Fruit fly (Drosophila melanogaster): ENCODE results near the gene CG4213.

CG4213 gene

dm6 chr2L:422573-422972 lies 20.6 kb upstream of the CG4213 start, which contains the start of gene BBS8:
Gene BBS8, plus strand, starts transcription at chr2L:422873.
- TF ChIP-seq CG1620 (GFP tag; optimal IDR thresholded peaks at IDR 0.05) = no peak
- TF ChIP-seq CG12768 (GFP tag; optimal IDR thresholded peaks at IDR 0.05) = no peak
- no peak for TF ChIP-seq CG7045 (GFP tag; optimal IDR thresholded peaks at IDR 0.05)
- no peak for TF ChIP-seq CG14711 (tag; optimal IDR thresholded peaks at IDR 0.05)
- no peak for TF ChIP-seq cnc (optimal IDR thresholded peaks at IDR 0.05)
- no peak for TF ChIP-seq bab1 (GFP tag; optimal IDR thresholded peaks at IDR 0.05)
- no peak for TF ChIP-seq Mnt (GFP tag; optimal IDR thresholded peaks at IDR 0.05)
- TF ChIP-seq CG5204 (GFP tag; optimal IDR thresholded peaks at IDR 0.05) = no peak
- TF ChIP-seq Crg-1 (GFP tag; optimal IDR thresholded peaks at IDR 0.05) = no peak
- no peak for TF ChIP-seq Clk (GFP tag; optimal IDR thresholded peaks at IDR 0.05)
- TF ChIP-seq Hr96 (GFP tag; optimal IDR thresholded peaks at IDR 0.05) = no peak
- no peak for TF ChIP-seq kay (GFP tag; ENCODE audit: borderline replicate concordance)

dm6 chr2L:421119-421821 lies 19.3 kb upstream of the CG4213 start, which contains the start of the genes CG11885 and CG13692:
Gene CG11885, minus strand, starts transcription at chr2L:421450.
Gene CG13692, plus strand, starts transcription at chr2L:421771.
- TF ChIP-seq bab1 (GFP tag; optimal IDR thresholded peaks at IDR 0.05) = peak; percentile 73
- TF ChIP-seq Hr96 (GFP tag; optimal IDR thresholded peaks at IDR 0.05) = no peak
- TF ChIP-seq cnc (optimal IDR thresholded peaks at IDR 0.05) = peak; percentile 88 to 93
- peak; percentile 1 for TF ChIP-seq CG14711 (tag; optimal IDR thresholded peaks at IDR 0.05)
- peak; percentile 81 for TF ChIP-seq Mnt (GFP tag; optimal IDR thresholded peaks at IDR 0.05)
- peak; percentile 41 for TF ChIP-seq pad (GFP tag; optimal IDR thresholded peaks at IDR 0.05)
- TF ChIP-seq CG7101 (tag; optimal IDR thresholded peaks at IDR 0.05) = peak; percentile 63
- no peak for TF ChIP-seq ovo (GFP tag; optimal IDR thresholded peaks at IDR 0.05)
- no peak for TF ChIP-seq CG33017 (tag; optimal IDR thresholded peaks at IDR 0.05)
- peak; percentile 77 for TF ChIP-seq tj (GFP tag; optimal IDR thresholded peaks at IDR 0.05)
- TF ChIP-seq CG12768 (GFP tag; optimal IDR thresholded peaks at IDR 0.05) = peak; percentile 21
- TF ChIP-seq cic (GFP tag; optimal IDR thresholded peaks at IDR 0.05) = peak; percentile 39
- TF ChIP-seq CG5204 (GFP tag; optimal IDR thresholded peaks at IDR 0.05) = no peak

- peak; percentile 26 for TF ChIP-seq Clk (GFP tag; optimal IDR thresholded peaks at IDR 0.05)
- TF ChIP-seq bab1 (GFP tag; optimal IDR thresholded peaks at IDR 0.05) = peak; percentile 87
- TF ChIP-seq CG7101 (tag; optimal IDR thresholded peaks at IDR 0.05) = peak; percentile 86
- no peak for TF ChIP-seq CG5204 (GFP tag; optimal IDR thresholded peaks at IDR 0.05)
- peak; percentile 67 for TF ChIP-seq pad (GFP tag; optimal IDR thresholded peaks at IDR 0.05)
- peak; percentile 68 for TF ChIP-seq cic (GFP tag; optimal IDR thresholded peaks at IDR 0.05)
- peak; percentile 67 for TF ChIP-seq CG14711 (tag; optimal IDR thresholded peaks at IDR 0.05)
- TF ChIP-seq CG11617 (GFP tag; optimal IDR thresholded peaks at IDR 0.05) = peak; percentile 92
- peak; percentile 68 for TF ChIP-seq ovo (GFP tag; optimal IDR thresholded peaks at IDR 0.05)
- TF ChIP-seq Hr96 (GFP tag; optimal IDR thresholded peaks at IDR 0.05) = peak; percentile 87
- peak; percentile 71 for TF ChIP-seq CG1620 (GFP tag; optimal IDR thresholded peaks at IDR 0.05)
- TF ChIP-seq toe (GFP tag; optimal IDR thresholded peaks at IDR 0.05) = peak; percentile 58
- no peak for TF ChIP-seq cnc (optimal IDR thresholded peaks at IDR 0.05)
- TF ChIP-seq CG12768 (GFP tag; optimal IDR thresholded peaks at IDR 0.05) = peak; percentile 78
- peak; percentile 76 for TF ChIP-seq CG33017 (tag; optimal IDR thresholded peaks at IDR 0.05)
- TF ChIP-seq kay (GFP tag; ENCODE audit: borderline replicate concordance) = peak; percentile 100
- TF ChIP-seq CG7045 (GFP tag; optimal IDR thresholded peaks at IDR 0.05) = peak; percentile 83
- TF ChIP-seq Mnt (GFP tag; optimal IDR thresholded peaks at IDR 0.05) = peak; percentile 83
- peak; percentile 76 for TF ChIP-seq Crg-1 (GFP tag; optimal IDR thresholded peaks at IDR 0.05)
- peak; percentile 66 for TF ChIP-seq tj (GFP tag; optimal IDR thresholded peaks at IDR 0.05)
Observed at dm6 chr2L:419620-420184, 17.7 kb upstream of the CG4213 start, which contains the start of the genes CG13690 and RpLP1. Gene CG13690, minus strand, starts transcription at chr2L:419652. Gene RpLP1, plus strand, starts transcription at chr2L:419952.

dm6 chr2L:414593-415399 lies 12.8 kb upstream of the CG4213 start, which contains the start of the genes AP-2alpha and ebi:
Gene AP-2alpha, minus strand, starts transcription at chr2L:414777.
Gene ebi, plus strand, starts transcription at chr2L:415067.
- TF ChIP-seq bab1 (GFP tag; optimal IDR thresholded peaks at IDR 0.05) (peak; percentile 71), ovo (GFP tag; optimal IDR thresholded peaks at IDR 0.05) (peak; percentile 67), pad (GFP tag; optimal IDR thresholded peaks at IDR 0.05) (peak; percentile 62), CG33017 (tag; optimal IDR thresholded peaks at IDR 0.05) (peak; percentile 71), CG11617 (GFP tag; optimal IDR thresholded peaks at IDR 0.05) (peak; percentile 87), CG12768 (GFP tag; optimal IDR thresholded peaks at IDR 0.05) (peak; percentile 61), Mnt (GFP tag; optimal IDR thresholded peaks at IDR 0.05) (peak; percentile 81), Hr96 (GFP tag; optimal IDR thresholded peaks at IDR 0.05) (peak; percentile 93), CG7101 (tag; optimal IDR thresholded peaks at IDR 0.05) (peak; percentile 83), Clk (GFP tag; optimal IDR thresholded peaks at IDR 0.05) (peak; percentile 59), cic (GFP tag; optimal IDR thresholded peaks at IDR 0.05) (peak; percentile 64), kay (GFP tag; ENCODE audit: borderline replicate concordance) (no peak), Crg-1 (GFP tag; optimal IDR thresholded peaks at IDR 0.05) (peak; percentile 85), CG1620 (GFP tag; optimal IDR thresholded peaks at IDR 0.05) (peak; percentile 94), toe (GFP tag; optimal IDR thresholded peaks at IDR 0.05) (peak; percentile 94), cnc (optimal IDR thresholded peaks at IDR 0.05) (no peak), CG14711 (tag; optimal IDR thresholded peaks at IDR 0.05) (peak; percentile 61), tj (GFP tag; optimal IDR thresholded peaks at IDR 0.05) (peak; percentile 57), CG7045 (GFP tag; optimal IDR thresholded peaks at IDR 0.05) (peak; percentile 74), CG5204 (GFP tag; optimal IDR thresholded peaks at IDR 0.05) (peak; percentile 90)
